Worm (Caenorhabditis elegans): Measurements from ENCODE around the gene F23H12.3.

- no peak for TF ChIP-seq ama-1 (optimal IDR thresholded peaks at IDR 0.05)
- no peak for TF ChIP-seq aly-1 (tag; optimal IDR thresholded peaks at IDR 0.05)
- no peak for TF ChIP-seq pes-1 (GFP tag; IDR thresholded peaks at IDR 0.05)
- TF ChIP-seq B0310.2 (tag; optimal IDR thresholded peaks at IDR 0.05) = no peak
- no peak for TF ChIP-seq sea-1 (GFP tag; conservative IDR thresholded peaks at IDR 0.05)
- TF ChIP-seq tra-4 (tag; optimal IDR thresholded peaks at IDR 0.05) = no peak
- no peak for TF ChIP-seq hmbx-1 (tag; optimal IDR thresholded peaks at IDR 0.05)
- no peak for TF ChIP-seq tbx-37 (GFP tag; conservative IDR thresholded peaks at IDR 0.05)
- TF ChIP-seq flt-1 (GFP tag; IDR thresholded peaks at IDR 0.05) = no peak
- TF ChIP-seq ceh-36 (tag; optimal IDR thresholded peaks at IDR 0.05) = no peak
- no peak for TF ChIP-seq hnd-1 (tag; optimal IDR thresholded peaks at IDR 0.05)
Observed at ce11 chrV:12305677-12306076, 39.3 kb upstream of the F23H12.3 start.
